Fruit fly (Drosophila melanogaster): Measurements from ENCODE around the gene CG5068.

Gene CG5068

dm6 chr3L:8953962-8954647 is 32.4 kb upstream of the CG5068 start, which contains the start of the genes CG43783 and orb2:
CG43783 (minus strand) TSS chr3L:8954272.
orb2 (minus strand) TSS chr3L:8954463.
- TF ChIP-seq cic (GFP tag; optimal IDR thresholded peaks at IDR 0.05) (peak; percentile 62), CG7045 (GFP tag; optimal IDR thresholded peaks at IDR 0.05) (no peak), bab1 (GFP tag; optimal IDR thresholded peaks at IDR 0.05) (peak; percentile 19), Crg-1 (GFP tag; optimal IDR thresholded peaks at IDR 0.05) (no peak)

DNA sequence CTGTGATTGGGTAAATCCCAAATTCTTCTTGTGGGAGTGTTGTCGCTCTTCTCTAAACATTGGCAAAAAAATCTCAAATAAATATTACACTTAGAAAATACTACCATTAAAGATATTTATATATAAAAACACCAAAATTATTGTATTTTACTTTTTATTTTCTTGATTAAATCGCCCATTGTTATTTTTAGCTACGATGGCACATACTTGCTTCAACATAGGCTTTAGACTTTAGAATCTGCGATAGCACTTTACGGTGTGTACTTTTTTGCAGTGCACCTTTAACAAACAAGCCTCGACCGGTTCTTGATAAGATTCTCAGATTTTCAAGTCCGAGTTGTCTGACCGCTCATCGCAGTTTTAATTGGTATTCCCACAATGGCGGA is 31.9 kb upstream of the CG5068 start, which contains the start of gene GNBP3:
TSS of gene GNBP3 (plus strand) at position 374 of the 386 bp plus-strand sequence.
- TF ChIP-seq CG1620 (GFP tag; optimal IDR thresholded peaks at IDR 0.05) (no peak), kay (GFP tag; ENCODE audit: borderline replicate concordance) (peak; percentile 90), toe (GFP tag; optimal IDR thresholded peaks at IDR 0.05) (no peak), Clk (GFP tag; optimal IDR thresholded peaks at IDR 0.05) (peak; percentile 20), CG7101 (tag; optimal IDR thresholded peaks at IDR 0.05) (peak; percentile 62), pad (GFP tag; optimal IDR thresholded peaks at IDR 0.05) (no peak), Mnt (GFP tag; optimal IDR thresholded peaks at IDR 0.05) (no peak), CG14711 (tag; optimal IDR thresholded peaks at IDR 0.05) (peak; percentile 43), CG33017 (tag; optimal IDR thresholded peaks at IDR 0.05) (peak; percentile 76), Crg-1 (GFP tag; optimal IDR thresholded peaks at IDR 0.05) (no peak), cic (GFP tag; optimal IDR thresholded peaks at IDR 0.05) (peak; percentile 10), CG12768 (GFP tag; optimal IDR thresholded peaks at IDR 0.05) (peak; percentile 71), CG5204 (GFP tag; optimal IDR thresholded peaks at IDR 0.05) (no peak), CG7045 (GFP tag; optimal IDR thresholded peaks at IDR 0.05) (peak; percentile 44), CG11617 (GFP tag; optimal IDR thresholded peaks at IDR 0.05) (no peak), ovo (GFP tag; optimal IDR thresholded peaks at IDR 0.05) (no peak)

DNA sequence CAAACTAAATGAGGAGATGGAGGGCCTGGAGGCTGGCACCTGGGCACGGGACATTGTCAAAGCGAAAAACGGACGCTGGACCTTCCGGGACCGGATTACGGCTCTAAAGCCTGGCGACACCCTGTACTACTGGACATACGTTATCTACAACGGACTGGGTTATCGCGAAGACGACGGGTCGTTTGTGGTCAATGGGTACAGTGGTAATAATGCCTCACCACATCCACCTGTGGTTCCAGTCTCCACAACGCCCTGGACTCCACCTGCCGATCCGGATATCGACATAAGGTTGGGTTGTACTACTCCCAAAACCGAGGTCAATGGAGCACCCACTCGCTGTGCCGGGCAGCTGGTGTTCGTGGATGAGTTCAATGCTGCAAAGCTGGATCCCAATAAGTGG is 31.3 kb upstream of the CG5068 start:
- TF ChIP-seq Crg-1 (GFP tag; optimal IDR thresholded peaks at IDR 0.05), result no peak

DNA sequence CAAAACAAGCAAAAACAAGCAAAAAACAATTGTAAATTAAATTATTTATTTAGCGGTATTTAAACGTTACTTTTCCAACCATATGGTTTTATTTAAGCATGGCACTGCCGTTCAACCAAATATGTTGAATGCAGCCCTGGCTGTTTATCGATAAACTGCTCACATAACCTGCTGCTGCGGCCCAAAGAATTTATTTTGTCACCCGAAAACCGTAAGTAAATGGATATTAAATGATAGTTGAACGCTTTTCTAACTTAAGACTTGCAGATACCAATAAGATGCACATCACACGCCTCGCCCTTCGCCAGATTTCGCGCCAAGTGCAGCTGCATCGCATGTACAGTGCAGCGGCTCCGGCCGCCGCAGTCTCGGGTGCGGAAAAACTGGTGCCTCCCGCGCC is 29.8 kb upstream of the CG5068 start, which contains the start of gene mRpL12:
TSS of gene mRpL12 (plus strand) at position 123 of the 400 bp plus-strand sequence.
- no peak for TF ChIP-seq Crg-1 (GFP tag; optimal IDR thresholded peaks at IDR 0.05)
- TF ChIP-seq cnc (optimal IDR thresholded peaks at IDR 0.05), result no peak
- no peak for TF ChIP-seq CG14711 (tag; optimal IDR thresholded peaks at IDR 0.05)
- TF ChIP-seq kay (GFP tag; ENCODE audit: borderline replicate concordance), result peak; percentile 4
- TF ChIP-seq CG7101 (tag; optimal IDR thresholded peaks at IDR 0.05), result no peak
- TF ChIP-seq toe (GFP tag; optimal IDR thresholded peaks at IDR 0.05), result no peak
- TF ChIP-seq CG1620 (GFP tag; optimal IDR thresholded peaks at IDR 0.05), result no peak
- TF ChIP-seq Mnt (GFP tag; optimal IDR thresholded peaks at IDR 0.05), result peak; percentile 4
- no peak for TF ChIP-seq tj (GFP tag; optimal IDR thresholded peaks at IDR 0.05)
- no peak for TF ChIP-seq bab1 (GFP tag; optimal IDR thresholded peaks at IDR 0.05)

dm6 chr3L:8958557-8958956 is 28.0 kb upstream of the CG5068 start, which contains the start of gene CG13313:
CG13313 (plus strand) TSS chr3L:8958857.
- TF ChIP-seq Mnt (GFP tag; optimal IDR thresholded peaks at IDR 0.05), result no peak
- TF ChIP-seq Crg-1 (GFP tag; optimal IDR thresholded peaks at IDR 0.05), result no peak
- no peak for TF ChIP-seq CG11617 (GFP tag; optimal IDR thresholded peaks at IDR 0.05)
- TF ChIP-seq CG1620 (GFP tag; optimal IDR thresholded peaks at IDR 0.05), result no peak
- TF ChIP-seq cic (GFP tag; optimal IDR thresholded peaks at IDR 0.05), result no peak
- TF ChIP-seq CG33017 (tag; optimal IDR thresholded peaks at IDR 0.05), result no peak

dm6 chr3L:8964458-8964857 is 22.1 kb upstream of the CG5068 start, which contains the start of gene ValRS-m:
ValRS-m (minus strand) TSS chr3L:8964769.
- TF ChIP-seq CG5204 (GFP tag; optimal IDR thresholded peaks at IDR 0.05) (no peak), tj (GFP tag; optimal IDR thresholded peaks at IDR 0.05) (no peak), cnc (optimal IDR thresholded peaks at IDR 0.05) (no peak), ovo (GFP tag; optimal IDR thresholded peaks at IDR 0.05) (no peak), CG11617 (GFP tag; optimal IDR thresholded peaks at IDR 0.05) (no peak), Mnt (GFP tag; optimal IDR thresholded peaks at IDR 0.05) (no peak), cic (GFP tag; optimal IDR thresholded peaks at IDR 0.05) (no peak), pad (GFP tag; optimal IDR thresholded peaks at IDR 0.05) (no peak), CG7101 (tag; optimal IDR thresholded peaks at IDR 0.05) (no peak), Clk (GFP tag; optimal IDR thresholded peaks at IDR 0.05) (no peak), Hr96 (GFP tag; optimal IDR thresholded peaks at IDR 0.05) (no peak), CG1620 (GFP tag; optimal IDR thresholded peaks at IDR 0.05) (no peak), bab1 (GFP tag; optimal IDR thresholded peaks at IDR 0.05) (no peak), kay (GFP tag; ENCODE audit: borderline replicate concordance) (no peak), CG7045 (GFP tag; optimal IDR thresholded peaks at IDR 0.05) (no peak), Crg-1 (GFP tag; optimal IDR thresholded peaks at IDR 0.05) (no peak), CG33017 (tag; optimal IDR thresholded peaks at IDR 0.05) (no peak), toe (GFP tag; optimal IDR thresholded peaks at IDR 0.05) (no peak), CG12768 (GFP tag; optimal IDR thresholded peaks at IDR 0.05) (no peak), CG14711 (tag; optimal IDR thresholded peaks at IDR 0.05) (no peak)

Measured in whole organism, adult.